Worm (Caenorhabditis elegans) whole organism, L3 larva: Measurements from ENCODE around the gene acdh-6.
A peak's percentile ranks its signal among the peaks of the same experiment; 100 is the strongest.

Experiments used
- ZK546.5 ChIP-seq: sonication (generic microtip); optimal IDR thresholded peaks from 2 replicates; lab custom pipeline; 2017; ENCODE audit warnings: missing biosample characterization, missing genetic modification characterization
- ceh-16 ChIP-seq: sonication (generic microtip); optimal IDR thresholded peaks from 2 replicates; lab custom pipeline; 2017; ENCODE audit warnings: missing biosample characterization, missing genetic modification characterization
- ceh-28 ChIP-seq: fragments of 150-350 bp; optimal IDR thresholded peaks from 2 replicates; lab custom pipeline; 2014; ENCODE audit warnings: missing biosample characterization, missing genetic modification reagents, missing genetic modification characterization
- ceh-9 ChIP-seq: sonication (generic microtip); optimal IDR thresholded peaks from 2 replicates; lab custom pipeline; 2018; ENCODE audit warnings: missing biosample characterization, missing genetic modification characterization
- daf-12 ChIP-seq: fragments of 150-350 bp; optimal IDR thresholded peaks from 2 replicates; lab custom pipeline; 2014; ENCODE audit warnings: missing biosample characterization, missing genetic modification reagents, missing genetic modification characterization
- egl-27 ChIP-seq: sonication (generic microtip); optimal IDR thresholded peaks from 4 replicates; lab custom pipeline; 2017; ENCODE audit warnings: missing biosample characterization, missing genetic modification reagents, missing genetic modification characterization
- egl-5 ChIP-seq: fragments of 150-350 bp; optimal IDR thresholded peaks from 2 replicates; lab custom pipeline; 2017; ENCODE audit warnings: missing biosample characterization, missing genetic modification reagents, missing genetic modification characterization, inconsistent platforms
- elt-1 ChIP-seq: fragments of 150-350 bp; optimal IDR thresholded peaks from 2 replicates; lab custom pipeline; 2014; ENCODE audit warnings: missing biosample characterization, missing genetic modification characterization
- elt-3 ChIP-seq, 3 experiments: fragments of 150-350 bp in 1 of 3; sonication (generic microtip) in 2 of 3; optimal IDR thresholded peaks; 2 replicates in 2 of 3; 4 replicates in 1 of 3; lab custom pipeline; 2014 to 2017; ENCODE audit warnings: missing biosample characterization in 3 of 3, missing genetic modification characterization in 3 of 3
- fkh-10 ChIP-seq: sonication (generic microtip); optimal IDR thresholded peaks from 2 replicates; lab custom pipeline; 2017; ENCODE audit warnings: missing biosample characterization, missing genetic modification reagents, missing genetic modification characterization
- fkh-2 ChIP-seq: fragments of 150-350 bp; optimal IDR thresholded peaks from 2 replicates; lab custom pipeline; 2014; ENCODE audit warnings: missing biosample characterization, missing genetic modification reagents, missing genetic modification characterization
- lin-15B ChIP-seq: fragments of 150-350 bp; optimal IDR thresholded peaks from 2 replicates; lab custom pipeline; 2014; ENCODE audit warnings: missing biosample characterization, missing genetic modification characterization
- mdl-1 ChIP-seq: fragments of 150-350 bp; optimal IDR thresholded peaks from 2 replicates; lab custom pipeline; 2014; ENCODE audit warnings: missing biosample characterization, missing genetic modification characterization
- mml-1 ChIP-seq: fragments of 150-350 bp; sonication (generic microtip); optimal IDR thresholded peaks from 3 replicates; lab custom pipeline; 2014; ENCODE audit warnings: missing biosample characterization, missing genetic modification characterization
- nfya-1 ChIP-seq: sonication (generic microtip); optimal IDR thresholded peaks from 2 replicates; lab custom pipeline; 2017; ENCODE audit warnings: missing genetic modification characterization, mild to moderate bottlenecking, missing compliant biosample characterization, antibody characterized with exemption, moderate library complexity; ENCODE audit not compliant: insufficient read depth
- nhr-11 ChIP-seq: fragments of 150-350 bp; optimal IDR thresholded peaks from 2 replicates; lab custom pipeline; 2014; ENCODE audit warnings: missing biosample characterization, missing genetic modification characterization
- nhr-23 ChIP-seq: fragments of 150-350 bp; optimal IDR thresholded peaks from 2 replicates; lab custom pipeline; 2014; ENCODE audit warnings: missing biosample characterization, missing genetic modification reagents, missing genetic modification characterization
- nhr-25 ChIP-seq: sonication (generic microtip); optimal IDR thresholded peaks from 2 replicates; lab custom pipeline; 2017; ENCODE audit warnings: missing biosample characterization, missing genetic modification characterization
- nhr-28 ChIP-seq: fragments of 150-350 bp; optimal IDR thresholded peaks from 2 replicates; lab custom pipeline; 2014; ENCODE audit warnings: missing biosample characterization, missing genetic modification characterization
- nhr-43 ChIP-seq: sonication (generic microtip); optimal IDR thresholded peaks from 2 replicates; lab custom pipeline; 2016; ENCODE audit warnings: mild to moderate bottlenecking, missing genetic modification characterization, missing compliant biosample characterization; ENCODE audit not compliant: poor library complexity, severe bottlenecking
- nhr-67 ChIP-seq: fragments of 150-350 bp; optimal IDR thresholded peaks from 2 replicates; lab custom pipeline; 2014; ENCODE audit warnings: missing biosample characterization, missing genetic modification characterization
- nhr-76 ChIP-seq: fragments of 150-350 bp; sonication (generic microtip); optimal IDR thresholded peaks from 5 replicates; lab custom pipeline; 2014; ENCODE audit warnings: missing biosample characterization, missing genetic modification characterization
- pha-4 ChIP-seq: fragments of 150-350 bp; optimal IDR thresholded peaks from 2 replicates; lab custom pipeline; 2014; ENCODE audit warnings: missing biosample characterization, missing genetic modification reagents, missing genetic modification characterization
- pqm-1 ChIP-seq: fragments of 150-350 bp; optimal IDR thresholded peaks from 2 replicates; lab custom pipeline; 2017; ENCODE audit warnings: missing biosample characterization, missing genetic modification characterization, inconsistent platforms
- sea-2 ChIP-seq: fragments of 150-350 bp; sonication (generic microtip); optimal IDR thresholded peaks from 4 replicates; lab custom pipeline; 2014; ENCODE audit warnings: missing biosample characterization, missing genetic modification reagents, missing genetic modification characterization
- skn-1 ChIP-seq: fragments of 150-350 bp; optimal IDR thresholded peaks from 2 replicates; lab custom pipeline; 2014; ENCODE audit warnings: missing biosample characterization, missing genetic modification characterization
- snpc-4 ChIP-seq: fragments of 150-350 bp; optimal IDR thresholded peaks from 2 replicates; lab custom pipeline; 2014; ENCODE audit warnings: missing biosample characterization, missing genetic modification characterization
- tbx-2 ChIP-seq: sonication (generic microtip); optimal IDR thresholded peaks from 2 replicates; lab custom pipeline; 2016; ENCODE audit warnings: mild to moderate bottlenecking, missing genetic modification characterization, missing compliant biosample characterization
- unc-39 ChIP-seq: sonication (generic microtip); optimal IDR thresholded peaks from 4 replicates; lab custom pipeline; 2017; ENCODE audit warnings: missing biosample characterization, missing genetic modification characterization
- unc-62 ChIP-seq: fragments of 150-350 bp; sonication (generic microtip); optimal IDR thresholded peaks from 4 replicates; lab custom pipeline; 2014; ENCODE audit warnings: missing biosample characterization, missing genetic modification reagents, missing genetic modification characterization
- zag-1 ChIP-seq: fragments of 150-350 bp; optimal IDR thresholded peaks from 2 replicates; lab custom pipeline; 2014; ENCODE audit warnings: missing biosample characterization, missing genetic modification characterization
- ztf-4 ChIP-seq: fragments of 150-350 bp; optimal IDR thresholded peaks from 2 replicates; lab custom pipeline; 2014; ENCODE audit warnings: missing biosample characterization, missing genetic modification characterization

The acdh-6 gene

DNA sequence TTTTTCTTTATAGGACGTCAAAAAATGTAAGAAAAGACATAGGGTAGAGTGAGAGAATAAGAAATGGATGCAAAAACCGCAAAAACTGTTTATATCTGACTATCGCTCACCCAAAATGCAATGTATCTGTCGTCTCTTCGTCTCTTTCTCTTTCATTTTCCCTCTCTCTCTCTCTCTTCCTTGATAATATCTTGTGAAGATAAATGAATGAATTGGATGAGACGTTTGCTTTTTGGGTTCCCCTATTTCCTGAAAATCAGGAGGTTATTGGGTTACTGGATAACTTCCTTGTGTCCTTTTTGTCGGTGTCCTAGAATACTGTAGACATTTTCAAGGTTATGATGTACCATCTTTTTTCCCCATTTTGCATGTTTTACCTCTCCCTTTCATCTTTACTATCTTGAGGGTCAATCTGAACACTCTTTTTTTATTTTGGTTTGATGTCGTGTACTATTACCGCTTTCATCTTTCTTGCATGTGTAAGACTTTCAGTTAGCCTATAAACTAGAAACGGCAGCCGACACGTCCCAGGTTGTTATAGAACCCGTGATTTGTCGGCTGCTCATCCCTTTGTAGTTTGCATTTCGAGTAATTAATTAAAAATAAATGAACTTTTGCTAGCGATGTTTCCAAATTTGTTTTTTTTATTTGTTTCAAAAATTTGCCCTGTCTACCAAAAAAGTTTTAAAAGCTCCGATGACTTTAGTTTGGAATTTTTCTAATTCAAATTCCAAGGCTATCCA lies 14.6 kb downstream of the acdh-6 start:
- peak; percentile 51 for TF ChIP-seq elt-1
- no peak for TF ChIP-seq lin-15B (tag; lab: Kevin White, UChicago)
- TF ChIP-seq nhr-23 (tag; lab: Kevin White, UChicago), result peak; percentile 93
- TF ChIP-seq snpc-4 (tag; lab: Kevin White, UChicago), result peak; percentile 71
- TF ChIP-seq, all 47 proteins: peak for 3

DNA sequence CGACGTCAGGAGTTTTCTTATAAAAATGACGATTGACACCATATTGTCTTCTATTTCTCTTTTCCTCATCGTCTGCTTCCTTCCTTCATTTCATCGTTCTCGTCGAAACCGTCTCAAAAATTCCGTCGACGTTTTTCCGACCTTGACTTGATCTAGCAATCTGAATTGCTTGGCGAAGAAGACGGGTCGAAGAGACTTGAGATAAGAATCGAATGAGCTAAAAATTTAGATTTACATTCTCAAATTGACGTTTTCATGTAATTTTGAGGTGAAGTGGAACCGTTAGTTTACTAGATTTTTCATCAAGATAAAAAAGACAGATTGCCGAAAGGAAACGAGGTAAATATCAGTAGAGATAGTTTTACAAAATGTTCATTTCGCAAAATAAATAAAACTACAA lies 16.6 kb downstream of the acdh-6 start:
- TF ChIP-seq egl-5 (tag; lab: Kevin White, UChicago) (no peak), elt-1 (peak; percentile 97), ceh-16 (tag; lab: Kevin White, UChicago) (no peak), nhr-25 (peak; percentile 64), ceh-28 (no peak), zag-1 (tag; lab: Kevin White, UChicago) (no peak), ceh-9 (no peak), snpc-4 (tag; lab: Kevin White, UChicago) (no peak), ztf-4 (tag; lab: Kevin White, UChicago) (no peak), elt-3 (tag; optimal IDR thresholded peaks at IDR 0.05; lab: Kevin White, UChicago) (no peak), nhr-23 (tag; lab: Kevin White, UChicago) (peak; percentile 7), egl-27 (no peak), nhr-28 (tag; lab: Kevin White, UChicago) (no peak), daf-12 (tag; lab: Kevin White, UChicago) (no peak)

DNA sequence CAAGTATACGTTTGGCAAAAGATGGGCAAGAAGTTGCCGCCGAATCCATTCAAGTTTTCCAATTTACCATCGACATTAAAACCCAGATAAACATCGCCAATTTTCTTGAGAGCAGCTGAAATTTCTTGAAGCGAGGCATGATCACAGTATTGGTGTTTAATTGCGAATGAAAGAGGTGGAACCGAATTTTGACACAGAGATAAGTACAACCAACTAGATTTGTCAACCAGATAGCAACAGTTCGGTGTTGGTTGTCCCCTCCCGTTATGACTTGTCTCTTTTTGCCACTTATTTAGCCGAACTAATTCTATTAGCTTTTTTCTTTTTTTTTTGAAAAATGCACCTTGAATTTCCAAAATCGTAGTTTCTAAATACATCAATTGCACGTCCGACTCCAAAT lies 17.4 kb downstream of the acdh-6 start:
- peak; percentile 80 for TF ChIP-seq elt-1
- peak; percentile 10 for TF ChIP-seq nhr-25
- no peak for TF ChIP-seq ceh-28

DNA sequence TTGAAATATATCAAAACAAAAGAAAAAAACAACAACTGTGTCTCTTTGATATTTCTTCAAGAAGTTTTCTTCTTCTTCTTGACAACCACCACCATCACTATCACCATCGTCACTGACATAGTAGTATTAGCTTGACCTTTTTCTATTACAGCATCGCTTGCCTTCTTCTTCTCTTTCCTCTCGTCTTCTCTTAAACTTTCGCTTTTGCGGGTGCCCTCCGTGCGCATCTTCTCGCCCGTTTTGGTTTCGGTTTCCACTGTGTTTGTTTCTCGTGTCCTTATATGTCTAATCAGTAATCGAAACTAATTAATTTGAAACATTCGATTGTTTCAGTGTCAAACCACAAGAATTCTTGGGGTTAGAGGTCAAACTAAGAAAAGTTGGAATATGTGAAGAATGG lies 18.4 kb downstream of the acdh-6 start:
- TF ChIP-seq mml-1, result no peak
- no peak for TF ChIP-seq mdl-1 (tag; lab: Kevin White, UChicago)
- no peak for TF ChIP-seq nfya-1
- TF ChIP-seq nhr-25, result peak; percentile 83
- peak; percentile 11 for TF ChIP-seq nhr-23 (tag; lab: Kevin White, UChicago)
- no peak for TF ChIP-seq ceh-16 (tag; lab: Kevin White, UChicago)
- no peak for TF ChIP-seq lin-15B (tag; lab: Kevin White, UChicago)

DNA sequence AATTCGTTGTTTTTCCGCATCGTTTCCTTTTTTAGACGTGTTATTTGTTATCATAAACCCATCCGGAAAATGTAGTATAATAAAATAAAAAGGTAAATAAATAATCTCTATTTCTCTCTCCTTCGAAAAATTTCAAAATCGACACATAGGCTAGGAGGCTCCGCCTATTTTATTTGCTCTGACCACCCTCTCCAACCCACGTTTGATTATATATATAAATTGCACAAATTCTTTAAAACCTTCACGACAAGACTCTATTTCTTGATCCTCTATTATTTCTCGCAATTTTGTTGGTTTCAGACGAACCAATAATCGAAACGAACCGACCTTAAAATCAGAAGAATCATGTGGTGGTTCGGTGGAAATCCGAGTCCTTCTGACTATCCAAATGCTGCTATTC lies 19.9 kb downstream of the acdh-6 start, which contains the start of gene doxa-1:
TSS of gene doxa-1 (plus strand) at position 301 of the 400 bp plus-strand sequence.
- TF ChIP-seq nhr-11 (tag; lab: Kevin White, UChicago), result no peak
- no peak for TF ChIP-seq pqm-1 (tag; lab: Kevin White, UChicago)

DNA sequence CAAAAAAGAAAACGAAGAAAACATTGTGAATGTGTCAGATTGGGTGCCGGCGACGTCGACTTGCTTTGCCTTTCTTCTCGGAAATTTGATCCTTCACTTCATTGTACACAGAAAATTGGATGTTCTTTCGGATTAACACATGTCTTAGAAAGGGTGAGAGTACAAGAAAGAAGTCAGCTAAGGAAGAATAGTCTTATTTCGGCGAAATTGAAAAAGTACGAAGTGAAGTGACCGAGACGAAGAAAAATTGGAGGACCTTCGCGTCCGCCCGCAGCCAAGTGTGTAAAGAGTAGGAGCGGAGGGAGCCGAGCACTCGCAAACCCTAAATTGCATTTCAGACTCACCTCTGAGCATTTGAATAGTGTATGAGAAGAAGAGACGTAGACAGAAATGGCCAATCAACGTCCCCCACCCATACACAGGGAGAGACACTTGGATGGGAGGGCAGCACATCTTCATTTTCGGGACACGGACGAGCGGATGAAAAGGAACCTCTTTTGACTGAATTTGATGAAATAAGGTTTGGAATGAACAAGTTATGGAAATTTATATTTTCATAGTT lies 27.7 kb downstream of the acdh-6 start, which contains the start of gene glr-1:
TSS of gene glr-1 (minus strand) at position 51 of the 562 bp plus-strand sequence.
- peak; percentile 53 for TF ChIP-seq nfya-1
- TF ChIP-seq fkh-10 (GFP tag; lab: Kevin White, UChicago), result peak; percentile 44
- TF ChIP-seq elt-3 (tag; optimal IDR thresholded peaks at IDR 0.05; lab: Kevin White, UChicago), result no peak

DNA sequence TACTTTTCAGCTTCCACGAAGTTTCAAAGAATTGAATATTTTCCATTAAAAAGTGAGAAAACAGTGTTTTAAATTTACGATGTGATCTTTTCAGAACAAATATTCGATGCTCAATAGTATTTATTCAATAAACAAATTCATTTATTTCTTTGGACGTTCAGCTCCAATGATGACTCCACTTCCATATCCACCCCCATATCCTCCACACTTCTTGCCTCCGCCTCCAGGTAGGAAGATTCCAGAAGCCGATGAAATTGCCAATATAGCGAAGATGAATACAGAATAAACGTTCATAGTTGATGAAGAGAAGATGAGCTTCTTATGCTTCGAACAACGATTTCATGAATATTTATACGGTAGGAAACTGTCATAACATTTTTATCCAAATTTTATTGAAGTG lies 28.3 kb downstream of the acdh-6 start, which contains the start of gene fip-3:
TSS of gene fip-3 (minus strand) at position 294 of the 400 bp plus-strand sequence.
- TF ChIP-seq nhr-67 (tag; lab: Kevin White, UChicago), result no peak
- TF ChIP-seq tbx-2 (tag; lab: Kevin White, UChicago), result no peak
- no peak for TF ChIP-seq unc-39 (tag; lab: Kevin White, UChicago)
- TF ChIP-seq fkh-10 (GFP tag; lab: Kevin White, UChicago), result no peak
- TF ChIP-seq nhr-76 (tag; lab: Kevin White, UChicago), result no peak
- no peak for TF ChIP-seq nhr-28 (tag; lab: Kevin White, UChicago)
- no peak for TF ChIP-seq sea-2 (GFP tag; lab: Kevin White, UChicago)
- no peak for TF ChIP-seq unc-62
- no peak for TF ChIP-seq snpc-4 (tag; lab: Kevin White, UChicago)
- TF ChIP-seq elt-1, result no peak
- no peak for TF ChIP-seq ZK546.5
- no peak for TF ChIP-seq pha-4
- TF ChIP-seq zag-1 (tag; lab: Kevin White, UChicago), result no peak
- no peak for TF ChIP-seq fkh-2
- TF ChIP-seq daf-12 (tag; lab: Kevin White, UChicago), result no peak
- no peak for TF ChIP-seq elt-3 (tag; optimal IDR thresholded peaks at IDR 0.05; lab: Kevin White, UChicago)
- no peak for TF ChIP-seq skn-1 (tag; lab: Kevin White, UChicago)
- TF ChIP-seq nhr-43 (tag; lab: Kevin White, UChicago), result no peak
- TF ChIP-seq ceh-9, result no peak
- no peak for TF ChIP-seq ceh-28
